Fruit fly (Drosophila melanogaster) whole organism, adult: ENCODE data around the gene CG8028.

Source experiments
- CG12768 ChIP-seq: fragments of 200-800 bp; sonication (Bioruptor generic); optimal IDR thresholded peaks from 2 replicates; lab custom pipeline; 2017; ENCODE audit warnings: missing biosample characterization, missing genetic modification characterization, mild to moderate bottlenecking, moderate library complexity, missing genetic modification reagents
- CG14711 ChIP-seq: fragments of 200-800 bp; sonication (Bioruptor generic); optimal IDR thresholded peaks from 2 replicates; lab custom pipeline; 2018; ENCODE audit warnings: missing biosample characterization, mild to moderate bottlenecking, missing genetic modification characterization, moderate library complexity
- Clk ChIP-seq: fragments of 200-800 bp; sonication (Bioruptor generic); optimal IDR thresholded peaks from 2 replicates; lab custom pipeline; 2017; ENCODE audit warnings: missing biosample characterization, missing genetic modification characterization
- Crg-1 ChIP-seq: fragments of 200-800 bp; sonication (Bioruptor generic); optimal IDR thresholded peaks from 2 replicates; lab custom pipeline; 2016; ENCODE audit warnings: missing biosample characterization, missing genetic modification characterization
- Hr96 ChIP-seq: fragments of 200-800 bp; sonication (Bioruptor generic); optimal IDR thresholded peaks from 2 replicates; lab custom pipeline; 2016; ENCODE audit warnings: missing biosample characterization, missing genetic modification characterization
- Mnt ChIP-seq: fragments of 200-800 bp; sonication (Bioruptor generic); optimal IDR thresholded peaks from 2 replicates; lab custom pipeline; 2016; ENCODE audit warnings: missing biosample characterization, mild to moderate bottlenecking, missing genetic modification characterization
- cic ChIP-seq: fragments of 200-800 bp; sonication (Bioruptor generic); optimal IDR thresholded peaks from 2 replicates; lab custom pipeline; 2017; ENCODE audit warnings: missing biosample characterization, mild to moderate bottlenecking, missing genetic modification characterization, moderate library complexity
- kay ChIP-seq: fragments of 200-800 bp; sonication (Bioruptor generic); peaks from one replicate; lab custom pipeline; 2016; ENCODE audit warnings: missing biosample characterization, missing genetic modification characterization, borderline replicate concordance
- ovo ChIP-seq: fragments of 200-800 bp; sonication (Bioruptor generic); optimal IDR thresholded peaks from 2 replicates; lab custom pipeline; 2016; ENCODE audit warnings: missing biosample characterization, missing genetic modification characterization

dm6 chrX:19268484-19269068 lies 11.6 kb downstream of the CG8028 start, which contains the start of gene CG8010:
- TF ChIP-seq Crg-1 (GFP tag; lab: Kevin White, UChicago) = peak; percentile 50
- TF ChIP-seq CG12768 (GFP tag; lab: Kevin White, UChicago) = no peak
- peak; percentile 32 for TF ChIP-seq cic (GFP tag; lab: Kevin White, UChicago)
- TF ChIP-seq ovo (GFP tag; lab: Kevin White, UChicago) = no peak
- no peak for TF ChIP-seq kay (GFP tag; lab: Kevin White, UChicago)
- TF ChIP-seq CG14711 (tag; lab: Kevin White, UChicago) = no peak
- peak; percentile 95 for TF ChIP-seq Mnt
- TF ChIP-seq Hr96 (GFP tag; lab: Kevin White, UChicago) = no peak
- no peak for TF ChIP-seq Clk (GFP tag; lab: Kevin White, UChicago)
